Worm (Caenorhabditis elegans): Measurements from ENCODE around the gene srd-5.

DNA sequence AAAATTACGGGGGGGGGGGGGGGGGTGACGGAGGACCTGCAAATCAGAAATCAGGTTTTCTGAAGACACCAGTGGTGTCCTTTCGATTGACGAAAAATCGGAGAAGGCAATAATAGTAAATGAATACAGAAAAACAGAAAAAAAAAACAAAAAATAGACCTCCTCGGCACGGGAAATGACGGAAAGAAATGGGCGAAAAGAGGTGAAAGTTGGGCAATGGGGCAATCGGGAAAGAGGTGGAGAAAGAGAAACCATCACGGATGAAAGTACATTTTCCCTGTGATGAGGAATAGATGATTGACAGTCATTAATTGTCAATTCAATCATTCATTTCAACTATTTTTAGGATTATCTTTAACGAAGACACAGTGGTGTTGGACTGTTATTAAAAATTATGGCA lies 29.6 kb upstream of the srd-5 start:
- TF ChIP-seq unc-3 (GFP tag; conservative IDR thresholded peaks at IDR 0.05): no peak
- TF ChIP-seq unc-3 (tag; optimal IDR thresholded peaks at IDR 0.05): no peak
- no peak for TF ChIP-seq sox-4 (tag; optimal IDR thresholded peaks at IDR 0.05)
- no peak for TF ChIP-seq pqm-1 (tag; optimal IDR thresholded peaks at IDR 0.05)
- no peak for TF ChIP-seq unc-42 (tag; optimal IDR thresholded peaks at IDR 0.05)
- no peak for TF ChIP-seq npax-4 (tag; optimal IDR thresholded peaks at IDR 0.05)
- no peak for TF ChIP-seq nhr-11 (tag; optimal IDR thresholded peaks at IDR 0.05)
- no peak for TF ChIP-seq pha-4 (tag; optimal IDR thresholded peaks at IDR 0.05)
- TF ChIP-seq ceh-2 (tag; optimal IDR thresholded peaks at IDR 0.05): no peak
- no peak for TF ChIP-seq dmd-4 (tag; optimal IDR thresholded peaks at IDR 0.05; ENCODE audit: borderline replicate concordance)
- no peak for TF ChIP-seq C38D4.7 (GFP tag; optimal IDR thresholded peaks at IDR 0.05)
- no peak for TF ChIP-seq elt-4 (tag; optimal IDR thresholded peaks at IDR 0.05)
- TF ChIP-seq mec-3 (tag; optimal IDR thresholded peaks at IDR 0.05; ENCODE audit: borderline replicate concordance): no peak
- TF ChIP-seq ceh-6 (GFP tag; optimal IDR thresholded peaks at IDR 0.05): no peak

Measured in whole organism, late embryonic.